Worm (Caenorhabditis elegans): Measurements from ENCODE around the gene glb-33.

DNA sequence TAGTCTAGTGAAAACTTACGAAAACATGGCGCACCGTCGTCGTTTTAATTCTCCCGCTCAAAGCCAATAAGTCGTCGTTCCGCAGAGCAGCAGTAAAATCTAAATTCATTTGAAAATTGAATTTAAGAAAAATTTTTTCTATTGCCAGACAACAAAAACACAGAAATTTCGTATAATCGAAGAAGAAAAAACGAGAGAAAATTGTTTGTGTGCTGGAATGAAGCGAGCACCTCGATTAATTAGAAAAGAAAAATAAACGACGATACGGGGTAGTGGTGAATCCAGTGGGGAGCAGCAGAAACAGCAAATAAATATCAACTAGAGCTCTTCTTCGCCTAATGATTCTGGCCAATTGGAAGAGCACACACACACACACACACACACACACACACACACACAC is 19.0 kb downstream of the glb-33 start, which contains the start of gene snt-3:
- TF ChIP-seq snpc-4 (GFP tag; optimal IDR thresholded peaks at IDR 0.05), result no peak
- no peak for TF ChIP-seq snpc-4 (tag; optimal IDR thresholded peaks at IDR 0.05)
- TF ChIP-seq rpc-1 (optimal IDR thresholded peaks at IDR 0.05), result no peak
- no peak for TF ChIP-seq rpc-1 (tag; optimal IDR thresholded peaks at IDR 0.05)
- no peak for TF ChIP-seq Y67H2A.10 (GFP tag; conservative IDR thresholded peaks at IDR 0.05)
- TF ChIP-seq madf-3 (GFP tag; IDR thresholded peaks at IDR 0.05), result no peak
- TF ChIP-seq lin-40 (tag; optimal IDR thresholded peaks at IDR 0.05), result no peak
- TF ChIP-seq tbp1 (GFP tag; optimal IDR thresholded peaks at IDR 0.05), result no peak
- TF ChIP-seq nhr-90 (tag; optimal IDR thresholded peaks at IDR 0.05), result no peak
- no peak for TF ChIP-seq B0336.3 (GFP tag; IDR thresholded peaks at IDR 0.05)
- no peak for TF ChIP-seq K12H6.12 (tag; optimal IDR thresholded peaks at IDR 0.05)
- no peak for TF ChIP-seq B0019.2 (GFP tag; conservative IDR thresholded peaks at IDR 0.05)
- no peak for TF ChIP-seq attf-5 (GFP tag; optimal IDR thresholded peaks at IDR 0.05)
- TF ChIP-seq attf-6 (GFP tag; IDR thresholded peaks at IDR 0.05), result no peak
- TF ChIP-seq cebp-1 (GFP tag; IDR thresholded peaks at IDR 0.05), result no peak
- no peak for TF ChIP-seq cebp-1 (tag; optimal IDR thresholded peaks at IDR 0.05)

All from whole organism, young adult.